Fruit fly (Drosophila melanogaster) S2 (cell line): ENCODE results near the gene Tre1.

Experiments used
- CG8478 ChIP-seq: fragments of >200 bp; optimal IDR thresholded peaks from 2 replicates; lab custom pipeline; 2018
- CTCF ChIP-seq, 2 experiments: fragments of >200 bp; optimal IDR thresholded peaks; 2 replicates each; lab custom pipeline; 2018

Tre1 gene

DNA sequence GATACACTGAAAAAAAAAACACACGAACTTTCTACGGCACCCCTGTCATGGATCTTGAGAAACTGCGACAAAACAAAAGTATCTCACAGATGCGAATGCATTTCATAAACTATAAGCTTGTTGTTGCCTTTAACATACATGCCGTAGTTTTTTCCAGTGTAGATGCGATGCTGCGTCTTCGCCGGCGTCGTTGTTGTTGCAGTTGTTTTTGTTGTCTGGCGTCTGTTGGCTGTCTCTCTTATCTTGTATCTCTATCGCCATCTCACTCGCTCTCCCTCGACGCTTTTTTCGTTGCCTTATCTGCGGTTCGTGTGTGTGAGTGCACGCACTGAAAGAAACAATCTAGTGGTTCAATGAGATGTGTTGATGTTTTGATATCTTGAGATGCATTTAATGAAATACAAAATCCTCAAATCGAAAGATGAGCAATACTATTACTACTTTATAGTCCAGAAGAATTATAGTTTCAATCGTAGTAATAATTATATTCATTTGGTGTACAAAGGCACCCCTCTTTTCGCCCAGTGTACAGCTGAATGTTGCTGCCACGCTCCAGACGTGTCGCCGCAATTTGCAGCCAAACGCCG is 16.8 kb upstream of the Tre1 start:
- TF ChIP-seq CTCF (optimal IDR thresholded peaks at IDR 0.05; lab: Kevin White, UChicago): no peak
- no peak for TF ChIP-seq CG8478

DNA sequence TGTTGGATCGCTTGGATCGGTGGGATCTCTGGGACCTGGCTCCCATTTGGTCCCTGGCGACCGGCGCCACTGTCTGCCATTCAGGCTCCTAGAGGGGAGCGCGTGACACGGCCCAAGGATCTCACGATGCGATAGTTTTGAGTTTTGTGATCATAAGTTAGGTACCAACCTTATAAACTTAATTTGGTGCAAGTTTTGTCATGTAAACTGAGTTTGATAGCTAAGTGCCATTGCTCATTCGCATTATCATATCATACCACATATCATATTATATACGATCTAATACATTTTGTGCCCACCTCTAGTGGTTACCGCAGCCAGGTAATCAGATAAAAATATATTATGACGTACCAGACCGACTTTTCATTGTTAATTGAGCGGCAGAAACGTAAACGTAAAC is 16.2 kb upstream of the Tre1 start:
- TF ChIP-seq CG8478 (no peak), CTCF (optimal IDR thresholded peaks at IDR 0.05; lab: Kevin White, UChicago) (no peak)

DNA sequence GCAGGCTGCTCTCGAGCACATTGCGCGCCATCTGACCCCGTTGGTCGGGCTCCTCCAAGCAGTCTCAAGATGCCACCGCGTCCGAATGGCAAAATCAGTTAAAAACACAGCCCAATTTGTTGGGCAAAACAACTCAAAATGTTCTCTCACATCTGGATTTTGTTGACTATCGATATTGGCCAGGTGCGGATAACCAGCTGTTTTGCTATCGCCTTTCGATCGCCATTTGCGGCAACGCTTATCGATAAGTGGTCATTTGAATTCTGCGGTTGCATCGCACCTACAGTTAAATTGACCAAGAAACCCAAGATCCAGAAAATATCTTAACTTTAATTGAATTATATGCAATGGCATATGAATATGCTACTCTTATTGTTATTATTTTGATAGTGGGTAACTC is 15.3 kb upstream of the Tre1 start, which contains the start of gene CG3149:
CG3149 (minus strand) TSS at position 171 of the 400 bp plus-strand sequence.
- TF ChIP-seq CTCF (optimal IDR thresholded peaks at IDR 0.05; lab: Kevin White, UChicago): no peak
- TF ChIP-seq CG8478: no peak

DNA sequence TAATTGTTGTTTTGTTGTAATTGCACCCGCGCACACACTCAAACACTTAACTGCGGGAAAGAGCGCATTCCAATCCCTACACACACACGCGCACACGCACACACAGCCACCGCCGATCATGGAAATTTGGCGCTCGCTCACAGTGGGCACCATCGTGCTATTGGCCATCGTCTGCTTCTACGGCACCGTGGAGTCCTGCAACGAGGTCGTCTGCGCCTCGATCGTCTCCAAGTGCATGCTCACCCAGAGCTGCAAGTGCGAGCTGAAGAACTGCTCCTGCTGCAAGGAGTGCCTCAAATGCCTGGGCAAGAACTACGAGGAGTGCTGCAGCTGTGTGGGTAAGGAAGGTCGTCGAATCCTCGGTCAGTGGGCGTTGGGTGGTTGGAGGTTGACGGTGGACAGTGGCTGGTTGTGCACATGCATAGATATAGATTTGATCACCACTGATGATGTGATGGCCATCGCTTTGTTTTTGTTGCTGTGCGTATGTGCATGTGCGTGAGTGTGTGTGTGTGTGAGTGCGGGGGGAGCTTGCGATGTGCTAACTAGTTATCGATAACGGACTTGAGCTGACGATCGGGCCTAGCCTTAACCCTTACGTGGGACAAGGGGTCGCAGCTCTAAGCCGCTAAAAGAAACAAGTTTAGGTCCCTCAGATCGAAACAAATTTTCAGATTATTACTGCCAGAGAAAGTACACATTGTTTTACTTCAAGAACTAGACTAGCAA is 11.0 kb upstream of the Tre1 start:
- TF ChIP-seq CG8478: no peak
- TF ChIP-seq CTCF (optimal IDR thresholded peaks at IDR 0.05; lab: Kevin White, UChicago): no peak

DNA sequence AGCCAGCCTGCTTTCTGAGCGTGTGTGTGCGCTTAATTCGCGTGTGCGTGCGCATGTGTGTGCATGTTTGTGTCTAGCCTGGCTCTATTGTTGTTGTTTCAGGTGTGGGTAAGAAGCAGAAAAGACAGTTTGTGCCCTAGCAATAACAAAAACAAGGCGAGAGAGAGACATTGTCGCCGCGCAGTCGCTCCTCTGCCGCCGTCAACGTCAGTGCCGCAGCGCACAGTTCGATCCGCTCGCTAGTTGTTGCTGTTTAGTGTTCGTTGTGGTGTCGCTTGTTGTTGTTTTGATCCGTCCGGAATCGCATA is 10.4 kb upstream of the Tre1 start:
- TF ChIP-seq CG8478 (no peak), CTCF (optimal IDR thresholded peaks at IDR 0.05; lab: Kevin White, UChicago) (no peak)

DNA sequence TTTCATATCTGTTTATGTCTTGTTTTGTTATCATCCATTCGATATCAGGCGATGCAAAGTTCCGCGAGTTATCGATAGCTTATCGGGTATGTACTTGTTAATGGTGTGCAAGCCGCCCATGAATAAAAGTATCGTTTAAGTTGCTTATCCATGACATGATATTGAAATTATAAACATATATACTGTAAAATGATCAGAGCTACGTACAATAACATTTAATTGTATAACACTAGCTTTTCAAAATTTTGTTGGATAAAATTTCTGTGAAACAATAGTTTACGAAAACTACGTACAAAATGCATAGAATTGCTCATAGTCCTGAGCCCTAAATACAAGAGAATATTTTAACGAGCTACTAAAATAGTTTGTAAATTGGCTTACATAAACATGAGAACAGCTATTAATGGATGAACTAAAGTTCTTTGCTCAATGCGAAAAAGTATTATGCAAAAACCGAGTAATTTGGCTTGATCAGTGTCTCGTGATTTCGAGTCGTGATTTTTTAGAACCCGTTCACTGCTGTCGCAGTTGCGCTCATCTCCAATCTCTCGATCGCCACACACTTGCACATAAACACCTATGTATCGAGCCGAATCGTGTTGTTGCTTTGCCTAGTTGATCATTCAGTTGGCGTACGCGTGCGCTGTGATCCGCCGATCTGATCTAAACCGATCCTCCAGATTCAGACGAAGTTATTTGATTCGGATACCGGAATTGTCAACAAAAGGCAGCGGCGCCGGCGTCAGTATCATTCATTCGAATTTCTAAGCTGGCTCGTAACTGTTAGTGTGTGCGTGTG is 9.8 kb upstream of the Tre1 start, which contains the start of the genes PGAP1 and cv:
PGAP1 (minus strand) TSS at position 57 of the 799 bp plus-strand sequence.
cv (plus strand) TSS at position 586 of the 799 bp plus-strand sequence.
- TF ChIP-seq CTCF (optimal IDR thresholded peaks at IDR 0.05; lab: Kevin White, UChicago) (no peak), CG8478 (no peak)

DNA sequence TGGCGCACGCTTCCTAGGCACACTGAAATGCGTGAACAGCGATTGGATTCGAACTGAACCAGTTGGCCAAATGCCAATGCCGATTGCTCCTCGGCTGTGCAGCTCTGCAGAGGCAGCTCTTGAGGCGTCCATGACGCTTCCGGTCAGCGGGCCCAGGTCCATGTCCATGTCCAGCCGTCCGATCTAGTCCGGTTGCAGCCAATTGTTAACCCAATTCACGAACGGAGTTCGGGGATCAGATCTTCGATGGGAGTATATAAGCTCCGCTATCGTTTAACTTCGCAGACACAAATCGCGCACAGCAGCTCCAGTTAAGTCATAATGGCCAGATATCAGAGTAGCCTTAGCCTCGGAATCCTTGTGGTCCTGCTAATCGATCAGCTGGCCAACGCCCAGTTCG is 3.2 kb upstream of the Tre1 start, which contains the start of gene CG42449:
CG42449 (plus strand) TSS at position 301 of the 400 bp plus-strand sequence.
- no peak for TF ChIP-seq CTCF (optimal IDR thresholded peaks at IDR 0.05; lab: Kevin White, UChicago)
- TF ChIP-seq CG8478: no peak

DNA sequence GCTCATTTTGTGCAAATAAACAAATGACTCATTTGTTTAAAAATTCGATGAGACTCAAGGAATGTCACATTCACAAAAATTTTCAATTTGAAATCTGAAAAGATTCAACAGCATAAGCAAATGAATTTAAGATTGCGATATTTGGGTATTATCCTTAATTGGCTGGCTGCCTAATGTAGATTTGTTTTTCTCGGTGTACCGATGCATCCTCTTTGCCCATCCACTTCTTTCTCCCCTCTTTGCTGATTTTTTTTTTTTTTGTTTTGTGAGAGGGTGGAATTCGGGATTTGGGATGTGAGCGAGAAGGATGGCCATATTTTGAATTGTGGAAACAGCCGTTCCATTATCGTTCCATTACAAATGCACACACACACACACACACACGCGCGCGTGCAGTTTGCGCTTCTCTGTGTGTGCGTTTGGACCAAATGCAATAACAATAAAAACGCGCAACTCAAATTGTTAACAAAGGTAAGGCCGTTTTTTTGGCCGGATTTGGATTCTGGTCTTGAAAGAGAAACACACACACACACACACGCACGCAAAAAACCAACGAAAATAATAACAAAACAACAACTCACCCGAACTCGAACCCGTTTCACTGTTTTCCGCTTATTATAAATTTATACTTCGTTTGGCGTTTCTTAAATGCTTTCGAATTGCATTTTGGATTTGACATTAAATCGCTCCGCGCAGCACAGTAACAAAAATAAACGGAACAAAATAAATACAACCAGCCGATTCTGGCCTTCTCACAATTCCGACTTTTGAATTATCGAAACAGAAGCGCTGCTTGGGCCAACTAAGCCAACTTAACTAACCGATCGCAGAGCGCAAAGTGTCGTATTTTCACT is 471 bp downstream of the Tre1 start:
- TF ChIP-seq CG8478: no peak
- no peak for TF ChIP-seq CTCF (optimal IDR thresholded peaks at IDR 0.05; lab: Kevin White, UChicago)

DNA sequence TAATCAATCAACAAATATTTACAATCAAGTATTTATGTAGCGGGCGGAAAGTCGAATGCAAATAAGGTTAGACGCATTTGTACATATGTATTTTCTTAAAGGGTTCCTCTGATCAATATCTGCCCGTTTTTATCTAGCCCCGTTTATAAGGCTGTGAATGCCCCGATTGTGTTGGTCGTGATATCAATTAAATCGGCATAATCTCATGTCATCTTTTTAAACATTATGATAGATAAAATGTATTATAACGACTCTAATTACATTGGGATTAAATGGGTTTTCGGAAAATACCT is 1.7 kb downstream of the Tre1 start:
- TF ChIP-seq CG8478: no peak
- TF ChIP-seq CTCF (optimal IDR thresholded peaks at IDR 0.05; lab: Kevin White, UChicago): no peak

DNA sequence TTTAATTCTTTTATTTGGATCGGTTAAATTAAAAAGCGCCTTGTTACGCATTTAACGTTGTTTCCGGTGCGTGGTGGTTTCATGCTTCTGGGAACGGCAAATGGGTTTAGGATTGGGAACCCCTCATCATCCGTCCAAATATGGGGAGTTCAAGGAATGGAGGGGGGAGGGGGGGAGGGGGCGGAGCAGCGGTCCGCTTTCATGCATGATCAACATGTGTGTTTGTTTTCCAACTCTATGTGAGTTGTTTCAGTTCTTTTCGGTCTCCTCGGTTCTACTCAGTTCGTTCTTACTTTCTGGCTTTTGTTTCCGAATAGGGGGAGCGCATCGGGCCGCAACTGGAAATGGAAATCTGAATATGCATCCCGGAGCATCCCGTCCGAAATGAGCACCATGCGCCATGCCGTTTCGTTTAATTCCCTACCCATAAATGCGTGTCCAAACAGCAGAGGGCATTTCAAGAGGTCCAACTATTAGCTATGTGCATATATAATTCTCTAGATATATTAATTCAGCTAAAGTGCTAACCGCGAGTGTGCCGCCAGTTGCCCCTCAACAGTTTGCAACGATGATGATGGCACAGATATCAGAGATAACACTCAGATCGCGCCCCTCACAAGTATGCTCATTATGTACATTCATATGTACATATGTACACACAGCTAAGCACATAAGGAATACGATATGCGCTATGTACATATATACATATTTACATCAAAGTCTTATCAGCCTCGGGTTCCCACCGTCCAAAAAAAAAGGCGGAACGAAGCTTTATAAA is 2.2 kb downstream of the Tre1 start:
- TF ChIP-seq CTCF (optimal IDR thresholded peaks at IDR 0.05; lab: Kevin White, UChicago) (no peak), CG8478 (no peak)

DNA sequence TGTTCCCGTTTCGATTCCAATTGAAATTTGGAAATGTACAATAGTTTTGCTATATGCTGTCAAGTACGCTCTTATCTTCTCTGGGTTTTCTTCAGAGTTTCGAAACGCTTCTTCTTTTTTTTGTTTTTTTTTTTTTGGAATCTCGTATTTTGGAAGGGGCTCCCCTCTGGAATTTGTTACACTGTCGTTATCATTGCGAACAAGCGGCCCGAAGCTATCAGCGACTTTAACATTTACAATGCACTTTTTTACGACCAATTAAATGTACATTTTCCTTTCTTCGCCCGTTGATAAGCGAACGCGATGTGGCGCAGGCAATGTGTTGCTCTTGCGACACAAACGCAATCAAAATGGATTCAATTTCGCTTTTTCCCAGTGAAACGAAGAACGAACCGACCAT is 2.9 kb downstream of the Tre1 start:
- no peak for TF ChIP-seq CG8478

DNA sequence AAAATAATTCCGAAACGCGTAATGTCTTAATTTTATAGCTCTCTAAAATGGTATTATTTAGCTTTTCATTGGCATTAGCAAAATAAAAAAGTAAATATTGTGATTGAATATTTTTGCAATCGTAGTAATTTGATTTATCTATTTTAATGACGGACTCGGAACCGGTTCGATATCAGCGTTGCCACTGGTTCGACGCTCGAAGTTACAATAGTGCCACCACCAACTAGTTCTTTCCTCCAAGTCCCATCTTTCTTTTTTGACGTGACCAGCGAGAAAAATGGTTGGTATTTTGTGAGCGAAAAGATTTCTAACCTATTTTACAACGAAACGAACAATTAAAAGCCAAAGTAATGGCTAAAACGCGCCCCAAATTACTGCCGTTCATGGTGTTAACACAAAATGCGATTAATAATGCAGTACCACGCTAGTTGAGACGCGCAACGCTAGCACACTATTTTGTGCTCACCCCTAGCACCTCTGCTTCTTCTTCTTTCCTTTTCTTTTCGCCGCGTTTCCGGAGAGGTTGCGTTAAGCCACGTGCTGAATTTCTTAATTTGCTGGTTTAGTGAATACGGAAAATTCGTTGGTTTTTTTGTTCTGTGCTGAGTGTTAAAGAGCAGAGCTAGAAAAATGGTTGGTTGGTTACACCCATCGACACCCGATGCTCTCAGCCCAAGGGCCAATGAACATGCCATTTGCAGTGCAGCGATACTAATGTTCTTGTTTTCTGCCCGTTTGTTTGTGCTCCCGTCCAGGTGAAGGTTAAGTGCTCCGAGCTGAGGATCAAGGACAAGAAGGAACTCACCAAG is 7.3 kb downstream of the Tre1 start, which contains the start of gene RpL35:
RpL35 (plus strand) TSS at position 159 of the 809 bp plus-strand sequence.
- TF ChIP-seq CG8478: no peak
- TF ChIP-seq CTCF (optimal IDR thresholded peaks at IDR 0.05; lab: Kevin White, UChicago): no peak

DNA sequence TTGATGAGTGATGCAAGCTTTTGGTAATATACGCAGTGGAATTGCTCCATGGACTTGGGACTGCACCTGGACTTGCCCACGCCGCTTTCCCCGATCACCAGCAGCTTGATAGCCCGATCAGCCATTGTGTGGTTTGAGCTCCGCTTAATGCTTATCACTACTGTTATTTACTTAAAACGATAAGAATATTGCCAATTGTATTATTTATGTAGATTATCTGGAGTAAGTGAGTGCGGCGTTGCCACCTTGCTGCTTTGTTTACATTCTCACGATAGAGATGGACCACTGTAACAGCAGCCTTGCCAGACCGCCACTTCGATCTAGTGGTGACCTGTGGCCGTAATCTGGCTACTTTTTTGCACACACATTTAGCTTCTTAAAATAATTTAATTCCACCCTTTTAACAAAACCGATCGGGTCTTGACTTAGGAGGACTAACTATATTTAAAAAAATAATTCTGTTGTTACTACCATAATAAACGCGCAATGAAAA is 8.2 kb downstream of the Tre1 start, which contains the start of gene Rab18:
Rab18 (minus strand) TSS at position 276 of the 493 bp plus-strand sequence.
- TF ChIP-seq CG8478: no peak
- TF ChIP-seq CTCF (optimal IDR thresholded peaks at IDR 0.05; lab: Kevin White, UChicago): peak in 1 of 2 experiments; percentile 16
